Worm (Caenorhabditis elegans): Measurements from ENCODE around the gene cpi-2.

- TF ChIP-seq ceh-82 (tag; optimal IDR thresholded peaks at IDR 0.05), result no peak
- TF ChIP-seq nfya-1 (tag; optimal IDR thresholded peaks at IDR 0.05; ENCODE audit: insufficient read depth), result no peak
- no peak for TF ChIP-seq unc-62 (GFP tag; optimal IDR thresholded peaks at IDR 0.05)
- no peak for TF ChIP-seq nhr-28 (tag; optimal IDR thresholded peaks at IDR 0.05)
- TF ChIP-seq nhr-76 (tag; optimal IDR thresholded peaks at IDR 0.05), result no peak
- TF ChIP-seq mdl-1 (tag; optimal IDR thresholded peaks at IDR 0.05), result no peak
Observed at ce11 chrV:6015546-6016089, 28.2 kb upstream of the cpi-2 start.
